Worm (Caenorhabditis elegans): ENCODE data around the gene Y5H2A.1.

The Y5H2A.1 gene

ce11 chrV:2230912-2231311, 40.7 kb downstream of the Y5H2A.1 start, which contains the start of gene nhr-134:
TSS of gene nhr-134 (plus strand) at chrV:2231223.
- TF ChIP-seq ceh-39 (tag; optimal IDR thresholded peaks at IDR 0.05) (no peak), sptf-1 (tag; optimal IDR thresholded peaks at IDR 0.05) (no peak), snpc-4 (tag; optimal IDR thresholded peaks at IDR 0.05) (no peak), unc-62 (GFP tag; optimal IDR thresholded peaks at IDR 0.05) (no peak), mep-1 (tag; optimal IDR thresholded peaks at IDR 0.05) (no peak), nhr-76 (tag; optimal IDR thresholded peaks at IDR 0.05) (no peak)

ce11 chrV:2228781-2229180, 42.9 kb downstream of the Y5H2A.1 start, which contains the start of gene nhr-126:
TSS of gene nhr-126 (plus strand) at chrV:2229081.
- TF ChIP-seq mab-5 (tag; optimal IDR thresholded peaks at IDR 0.05) (no peak), elt-1 (tag; optimal IDR thresholded peaks at IDR 0.05; ENCODE audit: borderline replicate concordance, insufficient read depth) (no peak), lin-32 (GFP tag; optimal IDR thresholded peaks at IDR 0.05) (no peak), nhr-2 (tag; optimal IDR thresholded peaks at IDR 0.05) (no peak), ceh-39 (tag; optimal IDR thresholded peaks at IDR 0.05) (no peak), flh-1 (GFP tag; optimal IDR thresholded peaks at IDR 0.05) (no peak), sptf-1 (tag; optimal IDR thresholded peaks at IDR 0.05) (no peak), pha-4 (tag; optimal IDR thresholded peaks at IDR 0.05) (no peak), zip-8 (tag; optimal IDR thresholded peaks at IDR 0.05) (no peak), mls-2 (tag; optimal IDR thresholded peaks at IDR 0.05) (no peak), unc-120 (tag; optimal IDR thresholded peaks at IDR 0.05; ENCODE audit: poor library complexity, severe bottlenecking) (no peak), sem-2 (GFP tag; optimal IDR thresholded peaks at IDR 0.05) (no peak)

- no peak for TF ChIP-seq cnd-1 (tag; optimal IDR thresholded peaks at IDR 0.05)
- no peak for TF ChIP-seq flh-1 (GFP tag; optimal IDR thresholded peaks at IDR 0.05)
- no peak for TF ChIP-seq elt-1 (tag; optimal IDR thresholded peaks at IDR 0.05; ENCODE audit: borderline replicate concordance, insufficient read depth)
- TF ChIP-seq ztf-11 (tag; optimal IDR thresholded peaks at IDR 0.05): no peak
- no peak for TF ChIP-seq snpc-4 (tag; optimal IDR thresholded peaks at IDR 0.05)
- TF ChIP-seq nhr-28 (tag; optimal IDR thresholded peaks at IDR 0.05): no peak
- TF ChIP-seq nhr-76 (tag; optimal IDR thresholded peaks at IDR 0.05): no peak
- no peak for TF ChIP-seq nhr-237 (tag; optimal IDR thresholded peaks at IDR 0.05)
- no peak for TF ChIP-seq elt-3 (tag; optimal IDR thresholded peaks at IDR 0.05)
- TF ChIP-seq bed-3 (GFP tag; optimal IDR thresholded peaks at IDR 0.05): no peak
Observed at ce11 chrV:2226903-2227302, 44.7 kb downstream of the Y5H2A.1 start, which contains the start of gene nhr-18. TSS of gene nhr-18 (plus strand) at chrV:2227203.

- TF ChIP-seq lin-32 (GFP tag; optimal IDR thresholded peaks at IDR 0.05): no peak
- no peak for TF ChIP-seq nhr-237 (tag; optimal IDR thresholded peaks at IDR 0.05)
- TF ChIP-seq nhr-76 (tag; optimal IDR thresholded peaks at IDR 0.05): no peak
- no peak for TF ChIP-seq ztf-11 (tag; optimal IDR thresholded peaks at IDR 0.05)
- TF ChIP-seq mab-5 (tag; optimal IDR thresholded peaks at IDR 0.05): no peak
- no peak for TF ChIP-seq M03D4.4 (tag; optimal IDR thresholded peaks at IDR 0.05)
- no peak for TF ChIP-seq hlh-1 (tag; optimal IDR thresholded peaks at IDR 0.05)
- TF ChIP-seq lin-13 (tag; optimal IDR thresholded peaks at IDR 0.05): no peak
- TF ChIP-seq sem-2 (GFP tag; optimal IDR thresholded peaks at IDR 0.05): no peak
- TF ChIP-seq mep-1 (tag; optimal IDR thresholded peaks at IDR 0.05): no peak
- TF ChIP-seq nhr-2 (tag; optimal IDR thresholded peaks at IDR 0.05): no peak
- no peak for TF ChIP-seq unc-62 (GFP tag; optimal IDR thresholded peaks at IDR 0.05)
- TF ChIP-seq drap-1 (GFP tag; optimal IDR thresholded peaks at IDR 0.05): no peak
- no peak for TF ChIP-seq nhr-28 (tag; optimal IDR thresholded peaks at IDR 0.05)
- TF ChIP-seq ham-2 (GFP tag; optimal IDR thresholded peaks at IDR 0.05): no peak
- TF ChIP-seq nhr-12 (tag; optimal IDR thresholded peaks at IDR 0.05): no peak
- TF ChIP-seq cnd-1 (tag; optimal IDR thresholded peaks at IDR 0.05): no peak
Observed at ce11 chrV:2225130-2225529, 46.5 kb downstream of the Y5H2A.1 start, which contains the start of gene nhr-103. TSS of gene nhr-103 (plus strand) at chrV:2225430.

ce11 chrV:2221764-2222163, 49.9 kb downstream of the Y5H2A.1 start, which contains the start of gene nhr-128:
TSS of gene nhr-128 (plus strand) at chrV:2222064.
- TF ChIP-seq cnd-1 (tag; optimal IDR thresholded peaks at IDR 0.05): no peak
- no peak for TF ChIP-seq ceh-43 (GFP tag; optimal IDR thresholded peaks at IDR 0.05)
- TF ChIP-seq M03D4.4 (tag; optimal IDR thresholded peaks at IDR 0.05): no peak
- TF ChIP-seq unc-120 (tag; optimal IDR thresholded peaks at IDR 0.05; ENCODE audit: poor library complexity, severe bottlenecking): no peak
- TF ChIP-seq elt-3 (tag; optimal IDR thresholded peaks at IDR 0.05): no peak
- no peak for TF ChIP-seq lin-32 (GFP tag; optimal IDR thresholded peaks at IDR 0.05)
- TF ChIP-seq lsy-2 (tag; optimal IDR thresholded peaks at IDR 0.05): no peak
- no peak for TF ChIP-seq ztf-11 (tag; optimal IDR thresholded peaks at IDR 0.05)
- no peak for TF ChIP-seq nhr-76 (tag; optimal IDR thresholded peaks at IDR 0.05)
- no peak for TF ChIP-seq zip-8 (tag; optimal IDR thresholded peaks at IDR 0.05)
- no peak for TF ChIP-seq mep-1 (tag; optimal IDR thresholded peaks at IDR 0.05)
